Fruit fly (Drosophila melanogaster) whole organism, embryonic: ENCODE results near the gene alpha-PheRS.

ENCODE experiments used
- ATbp ChIP-seq: fragments of 200-800 bp; sonication (Bioruptor generic); optimal IDR thresholded peaks from 2 replicates; lab custom pipeline; 2017; ENCODE audit warnings: missing biosample characterization, mild to moderate bottlenecking, missing genetic modification characterization, missing genetic modification reagents
- Atf3 ChIP-seq: fragments of 200-800 bp; sonication (Bioruptor generic); optimal IDR thresholded peaks from 3 replicates; lab custom pipeline; 2016; ENCODE audit warnings: missing biosample characterization, missing genetic modification characterization
- Bgb ChIP-seq: fragments of 200-800 bp; sonication (Bioruptor generic); IDR thresholded peaks from 2 replicates; pipeline ENCODE4 v1.3.6; 2022; ENCODE audit warnings: missing biosample characterization, missing genetic modification characterization; ENCODE audit not compliant: partially characterized antibody
- CG10267 ChIP-seq: fragments of 200-800 bp; sonication (Bioruptor generic); optimal IDR thresholded peaks from 2 replicates; lab custom pipeline; 2018; ENCODE audit warnings: missing biosample characterization, mild to moderate bottlenecking, missing genetic modification characterization, moderate library complexity
- CG12104 ChIP-seq: fragments of 200-800 bp; sonication (Bioruptor generic); optimal IDR thresholded peaks from 3 replicates; lab custom pipeline; 2016; ENCODE audit warnings: missing biosample characterization, missing genetic modification characterization
- CG13624 ChIP-seq: fragments of 200-800 bp; sonication (Bioruptor generic); optimal IDR thresholded peaks from 2 replicates; lab custom pipeline; 2016; ENCODE audit warnings: missing biosample characterization, missing genetic modification characterization
- CG14860 ChIP-seq: fragments of 200-800 bp; sonication (Bioruptor generic); IDR thresholded peaks from 3 replicates; pipeline ENCODE4 v1.3.6; 2022; ENCODE audit warnings: missing biosample characterization, missing genetic modification characterization; ENCODE audit not compliant: partially characterized antibody
- CG1603 ChIP-seq: fragments of 200-800 bp; sonication (Bioruptor generic); optimal IDR thresholded peaks from 2 replicates; lab custom pipeline; 2019; ENCODE audit warnings: missing biosample characterization, mild to moderate bottlenecking, missing genetic modification characterization, moderate library complexity
- CG17186 ChIP-seq: fragments of 200-800 bp; sonication (Bioruptor generic); optimal IDR thresholded peaks from 3 replicates; lab custom pipeline; 2017; ENCODE audit warnings: missing biosample characterization, missing genetic modification reagents, missing genetic modification characterization
- CG17568 ChIP-seq: fragments of 200-800 bp; sonication (Bioruptor generic); optimal IDR thresholded peaks from 2 replicates; lab custom pipeline; 2018; ENCODE audit warnings: missing biosample characterization, mild to moderate bottlenecking, missing genetic modification characterization, moderate library complexity
- CG1792 ChIP-seq: fragments of 200-800 bp; sonication (Bioruptor generic); optimal IDR thresholded peaks from 2 replicates; lab custom pipeline; 2016; ENCODE audit warnings: missing biosample characterization, missing genetic modification characterization
- CG18764 ChIP-seq: fragments of 200-800 bp; sonication (Bioruptor generic); optimal IDR thresholded peaks from 3 replicates; lab custom pipeline; 2016; ENCODE audit warnings: missing biosample characterization, missing genetic modification characterization
- CG2116 ChIP-seq: fragments of 200-800 bp; sonication (Bioruptor generic); optimal IDR thresholded peaks from 3 replicates; lab custom pipeline; 2018; ENCODE audit warnings: missing biosample characterization, mild to moderate bottlenecking, missing genetic modification characterization
- CG2875 ChIP-seq: fragments of 200-800 bp; sonication (Bioruptor generic); optimal IDR thresholded peaks from 2 replicates; lab custom pipeline; 2017; ENCODE audit warnings: missing biosample characterization, mild to moderate bottlenecking, missing genetic modification characterization, missing genetic modification reagents
- CG31224 ChIP-seq: fragments of 200-800 bp; sonication (Bioruptor generic); IDR thresholded peaks from 2 replicates; pipeline ENCODE4 v1.3.6; 2022; ENCODE audit warnings: missing biosample characterization, missing genetic modification characterization
- CG34422 ChIP-seq: fragments of 200-800 bp; sonication (Bioruptor generic); IDR thresholded peaks from 3 replicates; pipeline ENCODE4 v1.3.6; 2022; ENCODE audit warnings: missing biosample characterization, missing genetic modification characterization
- CG3995 ChIP-seq: fragments of 200-800 bp; sonication (Bioruptor generic); optimal IDR thresholded peaks from 3 replicates; lab custom pipeline; 2016; ENCODE audit warnings: missing biosample characterization, missing genetic modification characterization
- CG6689 ChIP-seq: fragments of 200-800 bp; sonication (Bioruptor generic); IDR thresholded peaks from 2 replicates; pipeline ENCODE4 v1.3.6; 2022; ENCODE audit warnings: missing biosample characterization, missing genetic modification characterization
- CG6813 ChIP-seq: fragments of 200-800 bp; sonication (Bioruptor generic); optimal IDR thresholded peaks from 2 replicates; lab custom pipeline; 2017; ENCODE audit warnings: missing biosample characterization, missing genetic modification characterization, mild to moderate bottlenecking, moderate library complexity, missing genetic modification reagents
- CG7745 ChIP-seq: fragments of 200-800 bp; sonication (Bioruptor generic); optimal IDR thresholded peaks from 2 replicates; lab custom pipeline; 2018; ENCODE audit warnings: missing biosample characterization, mild to moderate bottlenecking, missing genetic modification characterization, moderate library complexity
- Ets65A ChIP-seq: fragments of 200-800 bp; sonication (Bioruptor generic); peaks from one replicate; lab custom pipeline; 2016; ENCODE audit warnings: missing biosample characterization, missing genetic modification characterization
- Ets97D ChIP-seq: fragments of 200-800 bp; sonication (Bioruptor generic); optimal IDR thresholded peaks from 3 replicates; lab custom pipeline; 2016; ENCODE audit warnings: missing biosample characterization, missing genetic modification characterization
- Fer2 ChIP-seq: fragments of 200-800 bp; sonication (Bioruptor generic); optimal IDR thresholded peaks from 2 replicates; lab custom pipeline; 2018; ENCODE audit warnings: missing biosample characterization, mild to moderate bottlenecking, missing genetic modification characterization, moderate library complexity
- Hmr ChIP-seq: fragments of 200-800 bp; sonication (Bioruptor generic); optimal IDR thresholded peaks from 3 replicates; lab custom pipeline; 2017; ENCODE audit warnings: mild to moderate bottlenecking, missing biosample characterization, missing genetic modification reagents, missing genetic modification characterization
- Hr78 ChIP-seq, 2 experiments: fragments of 200-800 bp in 1 of 2; fragments of >200 bp in 1 of 2; sonication (Bioruptor generic) in 1 of 2; optimal IDR thresholded peaks; 2 replicates each; lab custom pipeline; 2017 to 2019; ENCODE audit warnings: missing biosample characterization in 2 of 2, missing genetic modification characterization in 2 of 2, mild to moderate bottlenecking in 1 of 2, moderate library complexity in 1 of 2
- Lim3 ChIP-seq: fragments of 200-800 bp; sonication (Bioruptor generic); IDR thresholded peaks from 2 replicates; pipeline ENCODE4 v1.3.6; 2022; ENCODE audit warnings: missing biosample characterization, missing genetic modification characterization
- Mes4 ChIP-seq: fragments of 200-800 bp; sonication (Bioruptor generic); optimal IDR thresholded peaks from 2 replicates; lab custom pipeline; 2016; ENCODE audit warnings: missing biosample characterization, missing genetic modification characterization
- Nf-YA ChIP-seq: fragments of 200-800 bp; sonication (Bioruptor generic); IDR thresholded peaks from 2 replicates; pipeline ENCODE4 v1.3.6; 2022; ENCODE audit warnings: missing biosample characterization, missing genetic modification characterization
- Nf-YC ChIP-seq: fragments of 200-800 bp; optimal IDR thresholded peaks from 3 replicates; lab custom pipeline; 2019; ENCODE audit warnings: missing biosample characterization, mild to moderate bottlenecking, missing genetic modification characterization, moderate library complexity
- Oaz ChIP-seq: fragments of 200-800 bp; sonication (Bioruptor generic); IDR thresholded peaks from 2 replicates; pipeline ENCODE4 v1.3.6; 2022; ENCODE audit warnings: missing biosample characterization, missing genetic modification characterization
- Sin3A ChIP-seq: fragments of >200 bp; optimal IDR thresholded peaks from 2 replicates; lab custom pipeline; 2018
- Sox102F ChIP-seq: fragments of 200-800 bp; sonication (Bioruptor generic); optimal IDR thresholded peaks from 2 replicates; lab custom pipeline; 2018; ENCODE audit warnings: missing biosample characterization, mild to moderate bottlenecking, missing genetic modification characterization, moderate library complexity
- Usf ChIP-seq: fragments of 200-800 bp; sonication (Bioruptor generic); optimal IDR thresholded peaks from 2 replicates; lab custom pipeline; 2017; ENCODE audit warnings: missing genotype, missing biosample characterization, missing genetic modification characterization
- ara ChIP-seq: fragments of 200-800 bp; sonication (Bioruptor generic); IDR thresholded peaks from 2 replicates; pipeline ENCODE4 v1.3.6; 2022; ENCODE audit warnings: missing biosample characterization, missing genetic modification characterization
- btn ChIP-seq: fragments of 200-800 bp; sonication (Bioruptor generic); optimal IDR thresholded peaks from 2 replicates; lab custom pipeline; 2016; ENCODE audit warnings: missing biosample characterization, missing genetic modification characterization
- chn ChIP-seq: fragments of 200-800 bp; sonication (Bioruptor generic); optimal IDR thresholded peaks from 2 replicates; lab custom pipeline; 2016; ENCODE audit warnings: missing biosample characterization, missing genetic modification characterization
- ci ChIP-seq: fragments of 200-800 bp; sonication (Bioruptor generic); IDR thresholded peaks from 3 replicates; pipeline ENCODE4 v1.3.6; 2022; ENCODE audit warnings: missing biosample characterization, missing genetic modification characterization
- cwo ChIP-seq: fragments of 200-800 bp; sonication (Bioruptor generic); optimal IDR thresholded peaks from 3 replicates; lab custom pipeline; 2017; ENCODE audit warnings: missing biosample characterization, missing genetic modification characterization, mild to moderate bottlenecking, moderate library complexity, missing genetic modification reagents
- danr ChIP-seq: fragments of 200-800 bp; sonication (Bioruptor generic); IDR thresholded peaks from 2 replicates; pipeline ENCODE4 v1.3.6; 2022; ENCODE audit warnings: missing biosample characterization, missing genetic modification characterization
- emc ChIP-seq: fragments of 200-800 bp; sonication (Bioruptor generic); optimal IDR thresholded peaks from 2 replicates; lab custom pipeline; 2016; ENCODE audit warnings: missing biosample characterization, missing genetic modification characterization
- fru ChIP-seq: fragments of >200 bp; optimal IDR thresholded peaks from 2 replicates; lab custom pipeline; 2017
- gro ChIP-seq: fragments of 200-800 bp; sonication (Bioruptor generic); optimal IDR thresholded peaks from 2 replicates; lab custom pipeline; 2016; ENCODE audit warnings: missing biosample characterization, missing genetic modification characterization
- h ChIP-seq: fragments of >200 bp; optimal IDR thresholded peaks from 2 replicates; lab custom pipeline; 2017
- hth ChIP-seq: fragments of >200 bp; optimal IDR thresholded peaks from 2 replicates; lab custom pipeline; 2017; ENCODE audit warnings: inconsistent platforms
- ranshi ChIP-seq: fragments of 200-800 bp; sonication (Bioruptor generic); IDR thresholded peaks from 2 replicates; pipeline ENCODE4 v1.3.6; 2022; ENCODE audit warnings: missing biosample characterization, missing genetic modification characterization
- row ChIP-seq: fragments of 200-800 bp; sonication (Bioruptor generic); IDR thresholded peaks from 3 replicates; pipeline ENCODE4 v1.3.6; 2022; ENCODE audit warnings: missing biosample characterization, missing genetic modification characterization
- salm ChIP-seq: fragments of 200-800 bp; sonication (Bioruptor generic); optimal IDR thresholded peaks from 2 replicates; lab custom pipeline; 2018; ENCODE audit warnings: missing biosample characterization, mild to moderate bottlenecking, missing genetic modification characterization
- schlank ChIP-seq: fragments of 200-800 bp; sonication (Bioruptor generic); optimal IDR thresholded peaks from 2 replicates; lab custom pipeline; 2018; ENCODE audit warnings: missing biosample characterization, mild to moderate bottlenecking, missing genetic modification characterization
- sens-2 ChIP-seq: fragments of 200-800 bp; sonication (Bioruptor generic); IDR thresholded peaks from 2 replicates; pipeline ENCODE4 v1.3.6; 2022; ENCODE audit warnings: missing biosample characterization, missing genetic modification characterization
- tap ChIP-seq: fragments of 200-800 bp; optimal IDR thresholded peaks from 3 replicates; lab custom pipeline; 2019; ENCODE audit warnings: missing biosample characterization, mild to moderate bottlenecking, missing genetic modification characterization, moderate library complexity
- twi ChIP-seq: fragments of 200-800 bp; optimal IDR thresholded peaks from 2 replicates; lab custom pipeline; 2019; ENCODE audit warnings: missing biosample characterization, mild to moderate bottlenecking, missing genetic modification characterization, moderate library complexity

The alpha-PheRS gene

dm6 chrX:8129204-8129997, 16.0 kb downstream of the alpha-PheRS start, which contains the start of gene CG2116 (continued):
- TF ChIP-seq sens-2 (GFP tag; lab: Robert Waterston, UW) (no peak), Mes4 (no peak), h (lab: Kevin White, UChicago) (no peak), Fer2 (tag; lab: Kevin White, UChicago) (no peak), row (GFP tag; lab: Robert Waterston, UW) (peak; percentile 48; the same call in 2 of the 3 replicates), Hr78 (GFP tag; optimal IDR thresholded peaks at IDR 0.05; lab: Kevin White, UChicago) (no peak), twi (no peak), Nf-YC (peak; percentile 20), CG18764 (GFP tag; lab: Kevin White, UChicago) (no peak), Hmr (GFP tag; lab: Kevin White, UChicago) (no peak), CG6689 (no peak), Sox102F (no peak), Bgb (GFP tag; lab: Robert Waterston, UW) (peak; percentile 81), fru (lab: Kevin White, UChicago) (no peak), schlank (tag; lab: Kevin White, UChicago) (no peak), tap (tag; lab: Kevin White, UChicago) (no peak), Nf-YA (GFP tag; lab: Robert Waterston, UW) (no peak), CG7745 (tag; lab: Kevin White, UChicago) (peak; percentile 90), CG2875 (GFP tag; lab: Kevin White, UChicago) (no peak), danr (no peak), CG14860 (GFP tag; lab: Robert Waterston, UW) (peak; percentile 59; the same call in 1 of the 3 replicates), CG17186 (GFP tag; lab: Kevin White, UChicago) (no peak), emc (GFP tag; lab: Kevin White, UChicago) (no peak), btn (GFP tag; lab: Kevin White, UChicago) (no peak), ATbp (GFP tag; lab: Kevin White, UChicago) (no peak), Ets65A (peak; percentile 70), Usf (GFP tag; lab: Kevin White, UChicago) (no peak), CG2116 (peak; percentile 93), Sin3A (lab: Kevin White, UChicago) (peak; percentile 56), CG12104 (GFP tag; lab: Kevin White, UChicago) (no peak), Ets97D (GFP tag; lab: Kevin White, UChicago) (peak; percentile 46), CG1603 (peak; percentile 49), CG6813 (GFP tag; lab: Kevin White, UChicago) (no peak), Oaz (GFP tag; lab: Robert Waterston, UW) (no peak), CG13624 (no peak), CG10267 (peak; percentile 37), CG17568 (GFP tag; lab: Kevin White, UChicago) (no peak), ara (GFP tag; lab: Robert Waterston, UW) (no peak), cwo (GFP tag; lab: Kevin White, UChicago) (no peak), CG1792 (GFP tag; lab: Kevin White, UChicago) (no peak), hth (lab: Kevin White, UChicago) (no peak), Atf3 (GFP tag; lab: Kevin White, UChicago) (no peak), gro (GFP tag; lab: Kevin White, UChicago) (no peak), salm (no peak), CG34422 (GFP tag; lab: Robert Waterston, UW) (0 out of 3 replicates have a peak, but pooled peaks have one; percentile 16), ci (0 out of 3 replicates have a peak, but pooled peaks have one; percentile 25), Lim3 (GFP tag; lab: Robert Waterston, UW) (no peak), chn (GFP tag; lab: Kevin White, UChicago) (no peak), CG31224 (no peak), CG3995 (peak; percentile 46), ranshi (GFP tag; lab: Robert Waterston, UW) (no peak)
